Fruit fly (Drosophila melanogaster): ENCODE measurements around the gene Sgs8.
A peak's percentile ranks its signal among the peaks of the same experiment; 100 is the strongest.

Sgs8 gene

dm6 chr3L:11487327-11487973 lies 21.7 kb downstream of the Sgs8 start, which contains the start of gene chrb (continued):
- TF ChIP-seq dati (GFP tag; IDR thresholded peaks at IDR 0.05) (no peak), Max (GFP tag; optimal IDR thresholded peaks at IDR 0.05) (peak; percentile 25), Fer3 (tag; optimal IDR thresholded peaks at IDR 0.05) (no peak)

DNA sequence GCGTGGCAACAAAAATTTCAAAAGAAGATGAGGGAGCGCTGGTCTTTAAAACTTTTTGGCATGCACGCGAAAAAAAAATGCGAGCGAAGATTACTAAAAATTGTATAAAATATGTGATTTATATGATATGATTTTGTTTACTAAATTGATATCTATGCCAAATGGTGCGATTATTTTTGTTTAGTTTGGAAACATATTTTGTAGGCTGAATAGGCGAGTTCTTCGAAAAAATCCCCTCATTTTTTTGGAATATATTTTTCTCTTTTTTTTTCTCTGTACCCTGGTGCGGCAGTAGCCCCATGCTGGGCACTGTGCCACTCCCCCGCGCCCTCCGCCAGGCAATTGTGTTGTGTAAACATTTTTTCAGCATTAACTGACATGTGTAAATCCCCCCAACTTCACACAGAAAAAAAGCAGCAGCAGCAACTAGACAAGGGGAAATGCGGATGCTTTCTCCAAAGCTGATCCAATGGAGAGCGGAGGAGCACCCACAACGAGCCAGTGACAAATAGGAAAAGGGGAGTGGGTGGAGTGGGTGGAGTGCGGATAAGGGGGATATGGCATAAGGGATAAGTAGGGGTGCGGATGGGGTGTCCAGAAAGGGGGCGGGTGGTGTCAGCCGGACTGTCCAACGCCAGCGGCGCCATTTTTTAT lies 23.1 kb downstream of the Sgs8 start:
- peak; percentile 63 for TF ChIP-seq Med (GFP tag)
- TF ChIP-seq gem (tag; optimal IDR thresholded peaks at IDR 0.05) = peak; percentile 24
- peak in 1 of 2 experiments; percentile 21 for TF ChIP-seq Pdp1 (GFP tag; optimal IDR thresholded peaks at IDR 0.05)
- peak; percentile 12 for TF ChIP-seq Oli (tag; optimal IDR thresholded peaks at IDR 0.05)
- no peak for TF ChIP-seq CG33557 (GFP tag; optimal IDR thresholded peaks at IDR 0.05)
- TF ChIP-seq CG2202 (tag; optimal IDR thresholded peaks at IDR 0.05) = peak; percentile 25
- no peak for TF ChIP-seq pnt (GFP tag; optimal IDR thresholded peaks at IDR 0.05)
- TF ChIP-seq ap (GFP tag; IDR thresholded peaks at IDR 0.05) = no peak
- peak; percentile 33 for TF ChIP-seq CG17359 (tag; optimal IDR thresholded peaks at IDR 0.05)
- TF ChIP-seq CG7357 (GFP tag; IDR thresholded peaks at IDR 0.05) = no peak
- TF ChIP-seq YL-1 (GFP tag; optimal IDR thresholded peaks at IDR 0.05) = no peak
- TF ChIP-seq CG12391 (tag; optimal IDR thresholded peaks at IDR 0.05) = peak; percentile 38
- no peak for TF ChIP-seq Fer1 (GFP tag; optimal IDR thresholded peaks at IDR 0.05)
- peak; percentile 8 for TF ChIP-seq sqz (GFP tag; optimal IDR thresholded peaks at IDR 0.05)
- no peak for TF ChIP-seq disco-r (GFP tag; optimal IDR thresholded peaks at IDR 0.05)
- TF ChIP-seq sim (GFP tag; IDR thresholded peaks at IDR 0.05) = no peak
- TF ChIP-seq CG17328 (GFP tag; IDR thresholded peaks at IDR 0.05) = peak; percentile 20; the same call in 1 of the 2 replicates
- no peak for TF ChIP-seq ranshi (GFP tag; IDR thresholded peaks at IDR 0.05)
- peak; percentile 26 for TF ChIP-seq ATbp (GFP tag; optimal IDR thresholded peaks at IDR 0.05)
- no peak for TF ChIP-seq CG15073 (GFP tag; optimal IDR thresholded peaks at IDR 0.05)
- no peak for TF ChIP-seq CG6175 (GFP tag; IDR thresholded peaks at IDR 0.05)
- TF ChIP-seq PHDP (tag; optimal IDR thresholded peaks at IDR 0.05) = peak; percentile 5
- TF ChIP-seq aop (GFP tag; IDR thresholded peaks at IDR 0.05) = no peak
- TF ChIP-seq bab2 (GFP tag; optimal IDR thresholded peaks at IDR 0.05) = peak; percentile 7
- TF ChIP-seq CG17385 (GFP tag; optimal IDR thresholded peaks at IDR 0.05) = peak; percentile 17
- no peak for TF ChIP-seq Atf6 (GFP tag; IDR thresholded peaks at IDR 0.05)
- no peak for TF ChIP-seq CG8478 (optimal IDR thresholded peaks at IDR 0.05)
- TF ChIP-seq CG6689 (GFP tag; IDR thresholded peaks at IDR 0.05) = peak; percentile 37; the same call in 1 of the 2 replicates
- peak; percentile 5 for TF ChIP-seq CG18599 (GFP tag; optimal IDR thresholded peaks at IDR 0.05)
- peak; percentile 13 for TF ChIP-seq CG14710 (tag; optimal IDR thresholded peaks at IDR 0.05)
- TF ChIP-seq Hand (GFP tag; optimal IDR thresholded peaks at IDR 0.05) = no peak
- TF ChIP-seq sr (GFP tag; IDR thresholded peaks at IDR 0.05) = no peak
- TF ChIP-seq CG4707 (GFP tag; optimal IDR thresholded peaks at IDR 0.05) = no peak
- no peak for TF ChIP-seq CG2120 (GFP tag; optimal IDR thresholded peaks at IDR 0.05)
- peak; percentile 22; the same call in 1 of the 3 replicates for TF ChIP-seq otp (GFP tag; IDR thresholded peaks at IDR 0.05)
- 0 out of 3 replicates have a peak, but pooled peaks have one; percentile 45 for TF ChIP-seq ase (GFP tag; IDR thresholded peaks at IDR 0.05)
- TF ChIP-seq Ada2b (GFP tag; IDR thresholded peaks at IDR 0.05) = 0 out of 2 replicates have a peak, but pooled peaks have one; percentile 10
- TF ChIP-seq pan (optimal IDR thresholded peaks at IDR 0.05) = no peak
- TF ChIP-seq pan (GFP tag; optimal IDR thresholded peaks at IDR 0.05 in 1 of 2, IDR thresholded peaks at IDR 0.05 in 1 of 2) = peak in 1 of 2 experiments; percentile 21
- no peak for TF ChIP-seq crc (GFP tag; optimal IDR thresholded peaks at IDR 0.05)
- TF ChIP-seq CG12104 (GFP tag; optimal IDR thresholded peaks at IDR 0.05) = peak; percentile 44
- TF ChIP-seq seq (GFP tag; IDR thresholded peaks at IDR 0.05) = no peak
- peak; percentile 41 for TF ChIP-seq CG4424 (GFP tag; optimal IDR thresholded peaks at IDR 0.05)
- TF ChIP-seq Blimp-1 (GFP tag; optimal IDR thresholded peaks at IDR 0.05) = peak; percentile 47
- peak; percentile 30; the same call in 2 of the 3 replicates for TF ChIP-seq row (GFP tag; IDR thresholded peaks at IDR 0.05)
